ENCODE assay signal across 6 fruit fly cellular contexts in the genomic region with DNA sequence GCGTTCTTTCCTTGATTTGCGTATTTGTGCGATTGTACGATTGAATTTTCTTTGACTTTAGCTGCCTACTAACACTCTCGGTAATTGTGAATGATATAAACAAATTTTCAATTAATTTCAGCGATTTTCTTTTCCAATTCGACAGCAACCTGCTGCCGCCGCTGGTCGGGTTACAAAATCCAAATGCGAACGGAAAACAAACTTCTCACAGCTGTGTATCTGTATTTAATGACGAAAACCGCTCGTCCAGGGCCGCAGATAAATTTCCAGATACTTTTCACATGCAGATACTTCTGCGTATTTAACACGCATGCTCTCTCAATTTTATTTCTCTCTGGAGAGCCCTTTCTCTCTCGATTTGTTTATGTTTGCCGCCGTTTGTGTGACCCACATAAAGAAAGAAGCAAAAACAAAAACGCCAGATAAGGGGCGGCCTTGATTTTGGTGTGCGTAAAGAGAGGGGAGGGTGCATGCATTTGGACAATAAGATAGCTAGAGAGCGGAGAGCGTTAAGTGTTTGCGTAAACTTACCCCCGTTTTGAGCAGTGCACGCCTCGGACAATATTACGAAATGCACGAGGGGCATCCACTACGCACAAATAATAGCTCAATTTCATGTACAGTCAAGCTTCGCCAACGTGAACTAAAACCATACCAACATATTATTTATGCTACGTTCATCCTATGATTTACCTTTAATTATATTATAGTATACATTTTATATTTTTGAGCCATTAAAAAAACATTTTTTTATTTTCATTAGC.
TF ChIP-seq lines count a peak whose summit lies in the region.

TSS of gene CG12402 (minus strand) at position 164 of the 764 bp plus-strand sequence.

- peak; percentile 32 for TF ChIP-seq CTCF in whole organism, embryonic (GFP tag; optimal IDR thresholded peaks at IDR 0.05; lab: Kevin White, UChicago)

TF ChIP-seq in whole organism, 6 proteins besides CTCF, POLR2A, EP300 and RAD21:
- TF ChIP-seq Dll (optimal IDR thresholded peaks at IDR 0.05; lab: Kevin White, UChicago), result peak; percentile 62
- TF ChIP-seq psq (optimal IDR thresholded peaks at IDR 0.05; lab: Kevin White, UChicago), result no peak

TF ChIP-seq in whole organism, adult, 20 proteins besides CTCF, POLR2A, EP300 and RAD21:
- peak; percentile 3 for TF ChIP-seq cic (GFP tag; optimal IDR thresholded peaks at IDR 0.05; lab: Kevin White, UChicago)
- TF ChIP-seq pad (GFP tag; optimal IDR thresholded peaks at IDR 0.05; lab: Kevin White, UChicago), result peak; percentile 43
- no peak for TF ChIP-seq Crg-1 (GFP tag; optimal IDR thresholded peaks at IDR 0.05; lab: Kevin White, UChicago)
- TF ChIP-seq CG7045 (GFP tag; optimal IDR thresholded peaks at IDR 0.05; lab: Kevin White, UChicago), result peak; percentile 41
- peak; percentile 14 for TF ChIP-seq CG33017 (tag; optimal IDR thresholded peaks at IDR 0.05; lab: Kevin White, UChicago)

TF ChIP-seq in whole organism, embryonic, 481 proteins besides CTCF, POLR2A, EP300 and RAD21 (continues in another document):
- TF ChIP-seq Lhr (GFP tag; optimal IDR thresholded peaks at IDR 0.05; lab: Kevin White, UChicago), result peak; percentile 47
- no peak for TF ChIP-seq tx (GFP tag; optimal IDR thresholded peaks at IDR 0.05; lab: Kevin White, UChicago)
- TF ChIP-seq tll (GFP tag; optimal IDR thresholded peaks at IDR 0.05; lab: Kevin White, UChicago), result peak in 1 of 2 experiments; percentile 80
- peak; percentile 86 for TF ChIP-seq CG6813 (GFP tag; optimal IDR thresholded peaks at IDR 0.05; lab: Kevin White, UChicago)
- TF ChIP-seq shn (GFP tag; optimal IDR thresholded peaks at IDR 0.05; lab: Kevin White, UChicago), result peak; percentile 56
- TF ChIP-seq CG12219 (GFP tag; optimal IDR thresholded peaks at IDR 0.05; lab: Kevin White, UChicago), result peak; percentile 82
- TF ChIP-seq lov (optimal IDR thresholded peaks at IDR 0.05; lab: Kevin White, UChicago), result no peak
- TF ChIP-seq lov (GFP tag; IDR thresholded peaks at IDR 0.05; lab: Robert Waterston, UW), result peak; percentile 92; the same call in 2 of the 3 replicates
- TF ChIP-seq CG15479 (GFP tag; optimal IDR thresholded peaks at IDR 0.05; lab: Kevin White, UChicago), result peak; percentile 30
- peak; percentile 55 for TF ChIP-seq CG3163 (GFP tag; optimal IDR thresholded peaks at IDR 0.05; lab: Kevin White, UChicago)
- no peak for TF ChIP-seq CG9609 (GFP tag; optimal IDR thresholded peaks at IDR 0.05; lab: Kevin White, UChicago)
- peak; percentile 75 for TF ChIP-seq CG9727 (GFP tag; optimal IDR thresholded peaks at IDR 0.05; lab: Kevin White, UChicago)
- TF ChIP-seq Gug (GFP tag; IDR thresholded peaks at IDR 0.05; lab: Robert Waterston, UW), result peak; percentile 70; the same call in 3 of the 4 replicates
- TF ChIP-seq hkb (optimal IDR thresholded peaks at IDR 0.05; lab: Kevin White, UChicago), result no peak
- TF ChIP-seq hkb (GFP tag; IDR thresholded peaks at IDR 0.05; lab: Robert Waterston, UW), result peak; percentile 95
- peak; percentile 73; the same call in 1 of the 2 replicates for TF ChIP-seq CG43689 (GFP tag; IDR thresholded peaks at IDR 0.05; lab: Robert Waterston, UW)
- TF ChIP-seq CG8281 (tag; optimal IDR thresholded peaks at IDR 0.05; lab: Kevin White, UChicago), result peak; percentile 67
- TF ChIP-seq NC2β (GFP tag; optimal IDR thresholded peaks at IDR 0.05; lab: Kevin White, UChicago), result peak; percentile 74

TF ChIP-seq in whole organism, prepupa, 60 proteins besides CTCF, POLR2A, EP300 and RAD21 (continues in another document):
- peak; percentile 49 for TF ChIP-seq pdm3 (GFP tag; optimal IDR thresholded peaks at IDR 0.05; lab: Kevin White, UChicago)
- peak; percentile 88 for TF ChIP-seq Eip78C (GFP tag; lab: Kevin White, UChicago)
- peak; percentile 19 for TF ChIP-seq acj6 (GFP tag; optimal IDR thresholded peaks at IDR 0.05; lab: Kevin White, UChicago)
- peak in 1 of 2 experiments; percentile 35 for TF ChIP-seq ss (GFP tag; optimal IDR thresholded peaks at IDR 0.05; lab: Kevin White, UChicago)
- TF ChIP-seq Sox15 (GFP tag; optimal IDR thresholded peaks at IDR 0.05; lab: Kevin White, UChicago), result no peak
- peak; percentile 6 for TF ChIP-seq Ets96B (tag; optimal IDR thresholded peaks at IDR 0.05; lab: Kevin White, UChicago)
- no peak for TF ChIP-seq CG8319 (GFP tag; optimal IDR thresholded peaks at IDR 0.05; lab: Kevin White, UChicago)
- no peak for TF ChIP-seq esn (GFP tag; optimal IDR thresholded peaks at IDR 0.05; lab: Kevin White, UChicago)
- TF ChIP-seq CG6276 (GFP tag; optimal IDR thresholded peaks at IDR 0.05; lab: Kevin White, UChicago), result peak; percentile 43
- peak; percentile 14 for TF ChIP-seq Hr4 (GFP tag; optimal IDR thresholded peaks at IDR 0.05; lab: Kevin White, UChicago)
- TF ChIP-seq vri (GFP tag; optimal IDR thresholded peaks at IDR 0.05; lab: Kevin White, UChicago), result peak; percentile 64
- peak; percentile 35 for TF ChIP-seq CG10669 (GFP tag; optimal IDR thresholded peaks at IDR 0.05; lab: Kevin White, UChicago)
- TF ChIP-seq dac (GFP tag; optimal IDR thresholded peaks at IDR 0.05; lab: Kevin White, UChicago), result peak; percentile 35
- TF ChIP-seq CG11902 (GFP tag; optimal IDR thresholded peaks at IDR 0.05; lab: Kevin White, UChicago), result no peak
- peak; percentile 38 for TF ChIP-seq CG8632 (GFP tag; optimal IDR thresholded peaks at IDR 0.05; lab: Kevin White, UChicago)
- TF ChIP-seq dsx (GFP tag; optimal IDR thresholded peaks at IDR 0.05; lab: Kevin White, UChicago; ENCODE audit: poor library complexity, severe bottlenecking), result no peak
- peak; percentile 37 for TF ChIP-seq CG10631 (GFP tag; optimal IDR thresholded peaks at IDR 0.05; lab: Kevin White, UChicago)
- TF ChIP-seq Lpt (GFP tag; optimal IDR thresholded peaks at IDR 0.05; lab: Kevin White, UChicago), result peak; percentile 14
- TF ChIP-seq CG3919 (GFP tag; optimal IDR thresholded peaks at IDR 0.05; lab: Kevin White, UChicago), result peak; percentile 60

TF ChIP-seq in whole organism, pupa, 21 proteins besides CTCF, POLR2A, EP300 and RAD21:
- peak; percentile 14 for TF ChIP-seq Pif1A (GFP tag; optimal IDR thresholded peaks at IDR 0.05; lab: Kevin White, UChicago)
- peak; percentile 70; the same call in 1 of the 2 replicates for TF ChIP-seq Ets98B (GFP tag; IDR thresholded peaks at IDR 0.05; lab: Robert Waterston, UW)
- TF ChIP-seq Pif1B (GFP tag; optimal IDR thresholded peaks at IDR 0.05; lab: Kevin White, UChicago), result peak; percentile 8
- no peak for TF ChIP-seq Snoo (tag; optimal IDR thresholded peaks at IDR 0.05; lab: Kevin White, UChicago)
- TF ChIP-seq CG12605 (GFP tag; IDR thresholded peaks at IDR 0.05; lab: Robert Waterston, UW), result peak; percentile 70
- TF ChIP-seq CG8301 (tag; optimal IDR thresholded peaks at IDR 0.05; lab: Kevin White, UChicago), result no peak
- no peak for TF ChIP-seq EcR (GFP tag; optimal IDR thresholded peaks at IDR 0.05; lab: Kevin White, UChicago)
- TF ChIP-seq CG4496 (GFP tag; IDR thresholded peaks at IDR 0.05; lab: Robert Waterston, UW), result peak; percentile 60; the same call in 2 of the 3 replicates
- no peak for TF ChIP-seq CG13204 (GFP tag; optimal IDR thresholded peaks at IDR 0.05; lab: Kevin White, UChicago)
- TF ChIP-seq CG8159 (tag; optimal IDR thresholded peaks at IDR 0.05; lab: Kevin White, UChicago), result peak; percentile 20
- TF ChIP-seq CG14655 (GFP tag; optimal IDR thresholded peaks at IDR 0.05; lab: Kevin White, UChicago), result peak; percentile 40
- peak; percentile 14 for TF ChIP-seq D1 (tag; optimal IDR thresholded peaks at IDR 0.05; lab: Kevin White, UChicago)
- TF ChIP-seq fd96Ca (GFP tag; IDR thresholded peaks at IDR 0.05; lab: Robert Waterston, UW), result peak; percentile 68; the same call in 2 of the 3 replicates
- TF ChIP-seq gl (tag; optimal IDR thresholded peaks at IDR 0.05; lab: Kevin White, UChicago), result no peak
- TF ChIP-seq CG9948 (tag; optimal IDR thresholded peaks at IDR 0.05; lab: Kevin White, UChicago), result peak; percentile 16
- TF ChIP-seq rn (GFP tag; IDR thresholded peaks at IDR 0.05; lab: Robert Waterston, UW), result 0 out of 2 replicates have a peak, but pooled peaks have one; percentile 35
- peak; percentile 74 for TF ChIP-seq CG32121 (GFP tag; IDR thresholded peaks at IDR 0.05; lab: Robert Waterston, UW)

TF ChIP-seq in whole organism, wandering third instar larva, 38 proteins besides CTCF, POLR2A, EP300 and RAD21:
- TF ChIP-seq foxo (GFP tag; optimal IDR thresholded peaks at IDR 0.05; lab: Kevin White, UChicago) (peak in 1 of 2 experiments; percentile 13), sv (GFP tag; optimal IDR thresholded peaks at IDR 0.05; lab: Kevin White, UChicago) (peak; percentile 41), fru (GFP tag; optimal IDR thresholded peaks at IDR 0.05; lab: Kevin White, UChicago) (peak; percentile 19), usp (GFP tag; optimal IDR thresholded peaks at IDR 0.05; lab: Kevin White, UChicago) (no peak), Dif (GFP tag; optimal IDR thresholded peaks at IDR 0.05; lab: Kevin White, UChicago; ENCODE audit: partially characterized antibody) (peak; percentile 34)
